Worm (Caenorhabditis elegans) whole organism, midembryonic: ENCODE measurements around the gene col-125.
"Not testable (repeated sequence)": the region's sequence is repeated elsewhere in the genome, so short reads cannot be mapped to it uniquely, and the experiment has no call there.

Experiments used
- T22C8.4 ChIP-seq: fragments of 200-800 bp; sonication (Bioruptor generic); IDR thresholded peaks from 2 replicates; pipeline ENCODE4 v1.3.6; 2022; ENCODE audit warnings: missing genetic modification characterization, missing compliant biosample characterization
- cog-1 ChIP-seq: sonication (generic microtip); optimal IDR thresholded peaks from 2 replicates; lab custom pipeline; 2016; ENCODE audit warnings: missing genetic modification characterization, missing compliant biosample characterization
- flt-1 ChIP-seq: fragments of 200-800 bp; sonication (Bioruptor generic); IDR thresholded peaks from 2 replicates; pipeline ENCODE4 v1.3.6; 2022; ENCODE audit warnings: missing genetic modification characterization, missing compliant biosample characterization
- klf-2 ChIP-seq: fragments of 200-800 bp; sonication (Bioruptor generic); conservative IDR thresholded peaks from 2 replicates; pipeline ENCODE4 v1.3.6; 2022; ENCODE audit warnings: missing genetic modification reagents, missing genetic modification characterization, missing compliant biosample characterization
- med-1 ChIP-seq: sonication (generic microtip); optimal IDR thresholded peaks from 2 replicates; lab custom pipeline; 2017; ENCODE audit warnings: missing genetic modification characterization, mild to moderate bottlenecking, missing compliant biosample characterization, antibody characterized with exemption, missing genetic modification reagents; ENCODE audit not compliant: insufficient read depth
- ref-1 ChIP-seq: fragments of 200-800 bp; sonication (Bioruptor generic); conservative IDR thresholded peaks from 2 replicates; pipeline ENCODE4 v1.3.6; 2022; ENCODE audit warnings: missing genetic modification reagents, missing genetic modification characterization, missing compliant biosample characterization
- tab-1 ChIP-seq: fragments of 200-800 bp; sonication (Bioruptor generic); IDR thresholded peaks from 2 replicates; pipeline ENCODE4 v1.3.6; 2022; ENCODE audit warnings: missing genetic modification characterization, missing compliant biosample characterization
- ztf-23 ChIP-seq: fragments of 200-800 bp; sonication (Bioruptor generic); IDR thresholded peaks from 2 replicates; pipeline ENCODE4 v1.3.6; 2022; ENCODE audit warnings: missing genetic modification reagents, missing genetic modification characterization, missing compliant biosample characterization
- ztf-29 ChIP-seq: fragments of 200-800 bp; sonication (Bioruptor generic); IDR thresholded peaks from 2 replicates; pipeline ENCODE4 v1.3.6; 2022; ENCODE audit warnings: missing genetic modification reagents, missing genetic modification characterization, missing compliant biosample characterization

Gene col-125

DNA sequence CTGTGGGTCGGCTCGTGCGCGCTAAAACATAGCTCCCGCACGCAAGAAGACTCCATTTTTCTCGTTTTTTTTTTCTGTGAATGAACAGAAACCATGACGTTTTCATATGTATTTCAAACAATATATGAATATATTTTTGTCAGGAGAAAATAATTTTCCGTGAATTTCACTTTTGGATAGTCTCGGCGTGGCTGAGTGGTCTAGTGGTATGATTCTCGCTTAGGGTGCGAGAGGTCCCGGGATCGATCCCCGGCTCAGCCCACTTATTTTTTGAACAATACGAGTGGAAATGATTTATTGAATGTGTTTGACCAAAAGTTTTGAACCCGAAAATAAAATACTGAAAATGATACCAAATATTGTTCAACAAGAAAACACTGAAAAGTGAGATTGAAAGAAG, 6.1 kb downstream of the col-125 start:
- TF ChIP-seq cog-1 (tag; lab: Kevin White, UChicago) (no peak), ztf-29 (GFP tag; lab: Robert Waterston, UW) (no peak), tab-1 (GFP tag; lab: Robert Waterston, UW) (no peak), T22C8.4 (GFP tag; lab: Robert Waterston, UW) (no peak), flt-1 (no peak), ref-1 (GFP tag; lab: Robert Waterston, UW) (no peak), klf-2 (GFP tag; lab: Robert Waterston, UW) (no peak)

DNA sequence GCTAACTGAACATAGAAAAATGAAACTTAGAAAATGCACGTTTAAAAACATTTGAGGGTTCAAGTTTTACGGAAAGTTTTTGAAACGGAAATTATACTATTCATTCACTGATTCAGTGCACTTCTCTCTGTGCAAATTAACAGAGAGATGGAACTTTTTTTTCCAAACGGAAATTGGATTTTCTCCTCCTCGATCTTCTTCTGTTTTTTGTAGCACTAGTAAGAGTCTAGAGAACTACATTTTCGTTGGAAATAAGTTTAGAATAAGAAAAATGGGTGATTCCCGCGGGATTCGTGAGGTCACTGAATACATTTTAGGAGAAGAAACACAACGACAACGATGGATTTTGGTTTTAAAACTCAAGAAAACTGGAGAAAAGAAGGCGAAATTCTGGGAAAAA, 10.4 kb downstream of the col-125 start:
- TF ChIP-seq cog-1 (tag; lab: Kevin White, UChicago), result no peak
- no peak for TF ChIP-seq ref-1 (GFP tag; lab: Robert Waterston, UW)

DNA sequence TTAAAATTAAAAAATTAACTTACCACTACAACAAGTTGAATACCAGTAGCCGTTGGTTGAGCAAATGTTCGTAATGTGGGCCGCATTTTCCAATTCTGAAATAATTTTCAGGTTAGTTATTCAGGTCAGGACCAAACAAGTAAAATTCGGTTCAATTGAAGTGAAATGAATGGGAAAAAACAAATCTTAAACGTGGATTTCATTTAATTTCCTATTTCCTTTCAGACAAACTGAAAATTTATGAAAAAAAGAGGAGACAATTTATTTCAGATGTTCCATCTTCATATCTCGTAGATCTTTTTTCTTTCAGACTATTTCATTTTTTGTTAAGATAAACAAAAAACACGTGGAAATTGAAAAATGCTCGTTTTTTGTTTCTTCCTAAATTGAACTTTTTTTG, 16.1 kb downstream of the col-125 start, which contains the start of gene C05C12.6:
Gene C05C12.6 (minus strand): TSS at position 101 of the 400 bp plus-strand sequence.
- TF ChIP-seq ref-1 (GFP tag; lab: Robert Waterston, UW), result no peak
- TF ChIP-seq flt-1, result no peak
- no peak for TF ChIP-seq T22C8.4 (GFP tag; lab: Robert Waterston, UW)
- TF ChIP-seq tab-1 (GFP tag; lab: Robert Waterston, UW), result no peak
- TF ChIP-seq klf-2 (GFP tag; lab: Robert Waterston, UW), result no peak
- no peak for TF ChIP-seq ztf-29 (GFP tag; lab: Robert Waterston, UW)
- TF ChIP-seq ztf-23, result no peak
- no peak for TF ChIP-seq cog-1 (tag; lab: Kevin White, UChicago)
- no peak for TF ChIP-seq med-1 (GFP tag; lab: Kevin White, UChicago)

DNA sequence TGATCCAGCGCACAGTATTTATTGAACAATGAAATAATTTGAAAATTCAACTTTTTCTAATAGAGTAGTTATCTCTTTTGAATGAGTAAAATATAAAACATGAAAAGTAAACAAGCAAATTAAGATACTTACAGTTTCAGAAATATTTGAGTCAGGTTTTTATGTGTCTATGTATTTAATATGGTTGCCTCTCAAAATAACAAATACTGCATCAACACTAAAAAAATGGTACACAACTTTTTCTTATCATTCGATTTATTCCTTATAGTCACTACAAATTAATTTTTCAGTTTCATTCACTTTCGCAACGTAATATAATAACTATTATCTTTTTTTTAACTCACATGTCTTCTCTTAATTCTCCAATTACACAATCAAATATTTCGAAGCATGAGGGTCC, 22.1 kb downstream of the col-125 start:
- TF ChIP-seq flt-1, result no peak
- no peak for TF ChIP-seq ztf-23
- TF ChIP-seq med-1 (GFP tag; lab: Kevin White, UChicago), result no peak
- no peak for TF ChIP-seq cog-1 (tag; lab: Kevin White, UChicago)
- no peak for TF ChIP-seq klf-2 (GFP tag; lab: Robert Waterston, UW)
- TF ChIP-seq T22C8.4 (GFP tag; lab: Robert Waterston, UW), result no peak
- no peak for TF ChIP-seq tab-1 (GFP tag; lab: Robert Waterston, UW)
- no peak for TF ChIP-seq ztf-29 (GFP tag; lab: Robert Waterston, UW)
- TF ChIP-seq ref-1 (GFP tag; lab: Robert Waterston, UW), result no peak

DNA sequence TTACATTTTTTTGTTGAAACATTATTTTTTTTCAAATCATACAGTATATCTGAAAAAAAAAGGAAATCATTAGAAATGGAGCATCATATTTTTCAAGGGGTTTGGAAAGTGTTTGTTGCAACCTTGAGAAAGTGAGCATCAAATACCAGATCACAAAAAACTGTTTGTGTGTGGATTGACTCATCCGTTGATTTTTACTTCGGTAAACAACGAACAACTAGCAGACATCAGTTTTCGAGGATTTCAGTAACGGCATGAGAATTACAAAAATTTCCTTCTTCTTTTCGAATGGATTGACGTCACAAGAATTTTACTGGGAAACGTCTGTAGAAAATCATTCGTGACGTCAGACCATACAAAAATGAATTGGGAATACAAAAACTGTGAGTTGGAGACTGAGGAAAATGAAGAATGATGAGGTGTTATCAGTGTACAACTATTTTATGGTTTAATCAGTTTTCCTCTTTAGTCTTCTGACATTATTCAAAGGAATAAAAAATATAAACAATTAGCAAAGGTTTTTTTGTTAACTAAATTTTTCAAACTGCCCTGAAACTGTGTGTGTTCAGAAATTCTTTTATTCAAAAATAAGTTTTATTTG, 22.8 kb downstream of the col-125 start, which contains the start of gene C05C12.4:
Gene C05C12.4 (minus strand): TSS at position 51 of the 601 bp plus-strand sequence.
- TF ChIP-seq ztf-29 (GFP tag; lab: Robert Waterston, UW) (no peak), klf-2 (GFP tag; lab: Robert Waterston, UW) (no peak), T22C8.4 (GFP tag; lab: Robert Waterston, UW) (no peak), cog-1 (tag; lab: Kevin White, UChicago) (no peak)

DNA sequence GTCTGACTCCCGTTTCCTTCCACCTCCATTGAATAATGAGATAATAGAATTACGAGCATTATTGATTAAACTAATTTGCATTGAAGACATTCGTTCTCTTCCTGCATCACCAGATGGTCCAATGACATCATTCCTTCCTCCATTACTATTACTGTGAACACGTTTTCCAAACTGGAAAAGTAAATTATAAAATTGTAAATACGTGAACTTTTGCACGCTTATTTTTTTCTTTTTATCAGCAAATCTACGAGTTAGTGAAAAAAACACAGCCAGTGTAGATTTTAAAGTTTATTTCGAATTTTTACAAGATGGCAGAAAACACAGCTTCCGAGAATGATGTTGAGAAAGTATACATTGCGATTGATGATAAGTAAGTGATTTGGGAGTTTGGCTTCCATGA, 28.4 kb downstream of the col-125 start, which contains the start of gene C05C12.1:
Gene C05C12.1 (plus strand): TSS at position 301 of the 400 bp plus-strand sequence.
- not testable (repeated sequence) for TF ChIP-seq cog-1 (tag; lab: Kevin White, UChicago); ztf-23; flt-1

DNA sequence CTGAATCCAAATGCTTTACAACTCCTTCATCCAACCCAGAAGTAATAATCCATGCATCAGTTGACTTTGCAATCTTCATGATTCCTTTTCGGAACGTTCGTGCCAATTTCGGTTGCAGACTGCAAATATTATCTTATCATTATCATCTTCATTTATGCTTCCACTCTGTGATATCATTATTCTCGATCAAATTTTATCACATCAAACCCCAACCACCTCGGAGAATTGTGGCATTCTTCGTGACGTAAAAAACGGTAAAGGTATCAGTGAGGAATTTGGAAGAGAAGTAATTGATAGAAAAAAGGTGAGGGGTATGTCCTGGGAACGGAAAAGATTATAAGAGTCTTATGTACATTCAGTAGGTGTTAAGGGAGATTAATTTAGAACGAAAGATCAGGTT, 32.2 kb downstream of the col-125 start:
- TF ChIP-seq cog-1 (tag; lab: Kevin White, UChicago), result no peak

DNA sequence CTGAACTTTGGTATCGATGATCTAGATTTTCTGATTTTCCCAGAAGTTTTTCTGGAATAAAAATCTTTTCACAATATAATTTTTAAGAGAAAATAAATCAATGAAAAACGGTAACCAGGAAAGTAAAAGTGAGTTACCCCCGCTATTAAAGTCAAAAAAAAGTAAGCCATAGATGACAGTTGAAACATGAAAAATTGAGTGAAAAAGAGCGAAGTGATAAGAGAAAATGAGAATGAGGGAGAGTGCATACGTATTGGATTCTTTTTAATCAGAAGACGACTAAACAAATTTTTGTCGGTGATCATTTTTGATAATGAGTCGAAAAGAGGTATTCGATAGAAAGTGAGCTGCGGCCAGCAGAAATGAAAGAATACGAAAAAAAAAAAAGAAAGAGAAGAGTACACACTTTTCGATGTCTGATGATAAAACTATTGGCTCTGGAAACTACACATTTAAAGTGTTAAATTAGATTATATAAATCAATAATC, 34.2 kb downstream of the col-125 start, which contains the start of gene gtl-1:
Gene gtl-1 (minus strand): TSS at position 51 of the 488 bp plus-strand sequence.
- no peak for TF ChIP-seq flt-1
- no peak for TF ChIP-seq T22C8.4 (GFP tag; lab: Robert Waterston, UW)
- no peak for TF ChIP-seq med-1 (GFP tag; lab: Kevin White, UChicago)
- TF ChIP-seq tab-1 (GFP tag; lab: Robert Waterston, UW), result no peak
- no peak for TF ChIP-seq cog-1 (tag; lab: Kevin White, UChicago)
- no peak for TF ChIP-seq ref-1 (GFP tag; lab: Robert Waterston, UW)
- no peak for TF ChIP-seq ztf-29 (GFP tag; lab: Robert Waterston, UW)
- TF ChIP-seq klf-2 (GFP tag; lab: Robert Waterston, UW), result no peak
- TF ChIP-seq ztf-23, result no peak

DNA sequence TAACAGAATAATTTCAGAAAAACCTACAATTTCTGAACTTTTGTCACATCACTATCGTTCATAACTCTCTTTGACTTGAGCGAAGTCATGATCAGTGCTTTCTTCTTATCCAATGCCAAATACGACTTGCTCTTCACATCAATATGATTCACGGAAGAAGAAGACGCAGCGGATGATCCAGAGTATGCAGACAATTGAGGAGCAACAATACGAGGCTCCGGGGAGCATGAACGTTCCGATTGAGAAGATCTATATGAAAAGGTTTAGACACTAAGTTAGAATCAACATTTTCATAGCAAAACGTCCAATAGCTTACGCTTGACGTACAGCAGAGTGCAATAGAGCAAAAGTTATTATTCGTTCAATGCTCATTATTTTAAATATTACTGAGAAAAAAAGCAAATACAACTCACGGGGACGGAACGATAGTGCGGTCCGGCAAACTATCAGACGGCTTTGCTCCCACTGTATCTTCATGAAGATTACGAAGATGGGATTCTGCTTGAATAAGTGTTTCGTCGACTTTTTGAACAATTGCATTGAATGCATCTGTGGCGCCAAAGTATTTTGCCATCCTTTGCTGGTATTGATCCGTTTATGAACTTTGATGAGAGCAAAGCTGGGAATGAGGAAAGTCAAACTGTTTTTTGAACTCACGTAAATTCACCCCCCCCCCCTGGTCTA, 35.4 kb downstream of the col-125 start, which contains the start of gene C05C12.5:
Gene C05C12.5 (minus strand): TSS at position 642 of the 684 bp plus-strand sequence.
- TF ChIP-seq cog-1 (tag; lab: Kevin White, UChicago) (no peak), med-1 (GFP tag; lab: Kevin White, UChicago) (no peak)

DNA sequence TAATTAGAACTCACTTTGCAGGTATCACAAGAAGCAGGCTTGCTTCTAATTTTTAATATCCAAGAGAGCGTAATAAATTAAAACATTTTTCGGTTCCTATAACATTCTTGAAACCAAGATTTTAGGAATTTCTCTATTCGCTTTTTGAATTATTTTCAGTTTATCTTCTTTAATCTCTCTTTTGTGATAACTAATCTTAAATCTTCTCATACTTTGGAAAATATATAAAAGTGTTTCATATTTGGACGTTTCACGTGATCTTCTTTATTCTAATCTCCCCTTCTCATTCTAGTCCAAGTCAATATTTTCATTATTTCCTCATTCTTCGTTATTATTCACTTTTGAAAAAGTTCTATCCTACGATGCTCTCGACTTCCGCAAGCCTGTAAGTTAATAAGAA, 36.2 kb downstream of the col-125 start, which contains the start of gene F54D1.1:
Gene F54D1.1 (plus strand): TSS at position 301 of the 400 bp plus-strand sequence.
- no peak for TF ChIP-seq tab-1 (GFP tag; lab: Robert Waterston, UW)
- no peak for TF ChIP-seq klf-2 (GFP tag; lab: Robert Waterston, UW)
- TF ChIP-seq T22C8.4 (GFP tag; lab: Robert Waterston, UW), result no peak
- no peak for TF ChIP-seq med-1 (GFP tag; lab: Kevin White, UChicago)
- TF ChIP-seq ztf-29 (GFP tag; lab: Robert Waterston, UW), result no peak
- no peak for TF ChIP-seq ref-1 (GFP tag; lab: Robert Waterston, UW)
- TF ChIP-seq flt-1, result no peak
- no peak for TF ChIP-seq ztf-23
- no peak for TF ChIP-seq cog-1 (tag; lab: Kevin White, UChicago)
